Fruit fly (Drosophila melanogaster): ENCODE measurements around the gene Cog8.

Cog8 gene

DNA sequence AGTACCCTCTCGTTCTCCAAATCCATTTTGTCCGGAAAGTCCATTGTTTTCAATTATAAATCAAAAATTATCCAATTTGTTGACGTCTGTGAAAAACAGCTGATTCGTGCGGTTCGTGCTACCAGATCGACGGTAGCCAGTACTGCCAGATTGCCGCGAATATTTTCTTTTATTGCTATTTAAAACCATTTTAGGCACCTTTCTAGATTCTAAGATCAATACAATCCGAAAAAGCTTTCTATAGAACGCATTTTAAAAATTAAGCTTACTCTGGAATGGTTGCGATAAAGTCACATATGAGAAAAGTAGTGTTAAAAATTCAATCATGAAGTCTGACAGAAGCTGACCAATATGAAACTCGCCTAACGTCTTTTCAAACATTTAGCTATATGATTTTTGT is at the start of gene Cog8:
TSS of gene Cog8 (minus strand) at position 110 of the 400 bp plus-strand sequence.
- TF ChIP-seq noc (tag; optimal IDR thresholded peaks at IDR 0.05) = no peak

DNA sequence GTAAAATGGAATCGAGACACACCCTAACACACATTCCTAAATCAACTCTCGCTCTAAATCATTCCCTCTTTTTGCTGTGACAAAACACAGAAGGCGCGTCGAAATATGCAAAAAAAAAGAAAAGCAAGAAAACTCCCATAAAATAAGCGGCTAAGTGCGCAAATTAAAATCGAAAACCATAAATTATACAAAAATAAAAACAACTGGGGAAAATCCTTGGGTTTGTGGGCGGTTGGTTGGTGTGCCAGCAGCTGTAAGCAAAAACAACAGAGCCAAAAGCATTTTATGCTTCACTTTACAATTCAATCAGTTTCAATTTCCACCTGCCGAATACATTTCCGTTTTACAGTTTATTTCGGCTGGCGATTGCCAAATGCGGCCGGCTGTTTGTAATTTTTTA is 37.1 kb upstream of the Cog8 start, which contains the start of gene CG43438:
TSS of gene CG43438 (plus strand) at position 301 of the 400 bp plus-strand sequence.
- no peak for TF ChIP-seq noc (tag; optimal IDR thresholded peaks at IDR 0.05)

DNA sequence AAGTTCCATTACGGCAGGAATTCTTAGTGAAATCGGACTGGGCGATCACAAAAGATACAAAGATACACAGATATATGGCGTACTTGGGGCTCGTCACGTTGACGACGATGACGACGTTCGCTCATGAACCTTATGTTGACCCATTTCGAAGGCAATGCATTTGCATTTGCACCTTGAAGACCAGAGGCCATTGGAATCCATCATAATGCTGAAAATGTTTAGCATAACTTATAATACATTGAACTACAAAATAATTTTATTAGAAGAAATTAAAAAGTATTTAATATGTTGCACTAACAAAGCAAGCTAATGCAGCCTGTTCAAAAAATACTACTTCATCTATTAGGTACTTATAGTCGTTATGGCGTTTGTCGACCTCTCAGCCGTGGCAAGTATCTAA is 32.8 kb upstream of the Cog8 start, which contains the start of gene CG34162:
TSS of gene CG34162 (plus strand) at position 301 of the 400 bp plus-strand sequence.
- no peak for TF ChIP-seq noc (tag; optimal IDR thresholded peaks at IDR 0.05)

DNA sequence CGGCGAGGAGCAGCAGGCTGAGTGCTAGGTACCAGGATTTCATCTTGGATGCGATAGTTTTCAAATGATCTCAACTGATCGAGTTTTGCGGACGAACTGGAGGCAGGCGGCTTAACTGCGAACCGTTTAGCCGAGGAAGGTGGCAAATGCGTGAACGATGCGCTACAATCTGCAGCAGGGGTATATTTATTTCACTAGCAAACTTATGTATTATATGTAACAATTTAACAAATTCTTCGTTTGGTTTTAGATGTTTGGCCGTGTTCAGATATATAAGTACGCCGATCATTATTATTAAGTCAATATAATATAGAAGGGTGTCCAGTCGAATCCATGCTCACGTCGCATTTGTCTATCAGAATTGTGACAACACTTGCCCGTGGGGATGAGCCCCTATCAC is 32.2 kb upstream of the Cog8 start, which contains the start of gene CG31706:
TSS of gene CG31706 (minus strand) at position 101 of the 400 bp plus-strand sequence.
- no peak for TF ChIP-seq noc (tag; optimal IDR thresholded peaks at IDR 0.05)

DNA sequence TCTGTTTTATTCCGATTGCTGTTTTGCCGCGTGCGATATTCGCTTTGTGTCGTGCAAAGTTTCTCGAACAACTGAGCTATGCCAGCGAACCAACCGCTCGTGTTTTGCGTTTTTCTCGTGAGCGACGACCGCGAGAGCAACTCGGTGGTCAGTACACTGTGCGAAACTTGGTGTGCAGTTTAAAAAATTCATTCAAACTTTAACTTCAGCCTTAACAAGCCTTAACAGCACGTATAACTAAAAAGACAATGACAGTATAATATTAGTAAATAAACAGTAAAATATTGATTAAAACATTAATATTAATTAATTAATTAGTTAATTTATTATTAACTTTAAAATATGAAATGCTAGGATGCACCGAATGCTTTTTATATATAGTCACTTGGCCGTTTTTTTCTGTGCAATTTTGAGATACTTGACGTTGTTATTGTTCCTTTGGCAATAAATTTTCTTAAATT is 29.4 kb upstream of the Cog8 start, which contains the start of gene CG31705:
TSS of gene CG31705 (minus strand) at position 77 of the 461 bp plus-strand sequence.
- TF ChIP-seq noc (tag; optimal IDR thresholded peaks at IDR 0.05) = peak; percentile 87

DNA sequence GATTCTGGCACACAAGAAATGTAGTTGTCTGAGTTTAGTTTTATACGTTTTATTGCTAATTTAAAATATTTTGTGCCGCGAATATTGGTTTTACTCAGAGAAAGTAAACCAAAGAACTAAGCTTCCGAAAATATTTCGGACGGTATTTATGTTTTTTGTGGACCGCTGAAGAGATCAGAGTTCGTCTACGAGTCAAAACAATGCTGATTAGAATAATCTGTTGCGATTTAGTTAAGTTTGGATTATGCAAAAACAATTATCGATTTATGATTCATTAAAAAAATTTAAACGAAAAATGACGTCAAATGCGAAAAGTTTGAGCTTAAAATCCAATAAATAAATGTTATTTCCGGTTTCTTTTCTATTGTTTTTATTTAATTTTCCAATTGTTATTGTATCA is 23.9 kb upstream of the Cog8 start, which contains the start of gene CG43153:
TSS of gene CG43153 (minus strand) at position 101 of the 400 bp plus-strand sequence.
- TF ChIP-seq noc (tag; optimal IDR thresholded peaks at IDR 0.05) = no peak

DNA sequence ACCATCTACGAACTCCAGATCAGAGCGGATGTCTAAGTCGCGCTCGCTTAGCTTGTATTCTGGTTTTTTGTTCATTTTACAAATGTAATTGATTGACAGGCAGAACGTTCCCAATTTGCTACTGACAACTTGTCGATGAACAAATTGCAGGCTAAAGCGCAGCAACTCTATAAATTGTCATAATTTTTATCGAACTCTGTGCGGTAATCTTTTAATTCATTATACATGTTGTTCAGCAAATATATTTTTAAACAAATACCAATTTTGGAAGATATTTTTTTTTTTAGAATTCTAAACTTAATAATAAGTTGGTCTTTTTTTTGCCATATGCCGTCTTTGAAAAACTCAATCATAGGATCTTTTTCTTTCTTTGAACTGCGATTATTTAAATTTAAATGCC is 22.4 kb upstream of the Cog8 start, which contains the start of gene CG14930:
TSS of gene CG14930 (minus strand) at position 101 of the 400 bp plus-strand sequence.
- no peak for TF ChIP-seq noc (tag; optimal IDR thresholded peaks at IDR 0.05)

DNA sequence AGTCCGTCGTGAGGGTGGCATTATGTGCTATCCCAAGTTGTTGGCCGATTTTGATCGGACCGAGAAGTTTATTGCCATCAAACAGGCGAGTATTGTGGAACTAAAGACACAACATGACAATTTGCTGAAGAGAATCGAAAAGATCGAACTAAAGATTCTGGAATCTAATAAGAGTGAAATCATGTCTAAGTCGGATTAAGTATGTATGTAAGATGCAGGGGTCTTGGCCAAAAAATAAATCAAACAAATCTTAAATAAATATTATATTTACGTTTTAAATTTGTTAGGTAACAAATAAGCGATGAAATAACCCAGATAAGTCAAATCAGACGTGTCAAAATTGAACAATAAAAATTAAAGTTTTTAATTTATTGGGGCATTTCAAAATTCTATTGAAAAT is 20.8 kb upstream of the Cog8 start, which contains the start of gene CG14929:
TSS of gene CG14929 (plus strand) at position 301 of the 400 bp plus-strand sequence.
- TF ChIP-seq noc (tag; optimal IDR thresholded peaks at IDR 0.05) = no peak

DNA sequence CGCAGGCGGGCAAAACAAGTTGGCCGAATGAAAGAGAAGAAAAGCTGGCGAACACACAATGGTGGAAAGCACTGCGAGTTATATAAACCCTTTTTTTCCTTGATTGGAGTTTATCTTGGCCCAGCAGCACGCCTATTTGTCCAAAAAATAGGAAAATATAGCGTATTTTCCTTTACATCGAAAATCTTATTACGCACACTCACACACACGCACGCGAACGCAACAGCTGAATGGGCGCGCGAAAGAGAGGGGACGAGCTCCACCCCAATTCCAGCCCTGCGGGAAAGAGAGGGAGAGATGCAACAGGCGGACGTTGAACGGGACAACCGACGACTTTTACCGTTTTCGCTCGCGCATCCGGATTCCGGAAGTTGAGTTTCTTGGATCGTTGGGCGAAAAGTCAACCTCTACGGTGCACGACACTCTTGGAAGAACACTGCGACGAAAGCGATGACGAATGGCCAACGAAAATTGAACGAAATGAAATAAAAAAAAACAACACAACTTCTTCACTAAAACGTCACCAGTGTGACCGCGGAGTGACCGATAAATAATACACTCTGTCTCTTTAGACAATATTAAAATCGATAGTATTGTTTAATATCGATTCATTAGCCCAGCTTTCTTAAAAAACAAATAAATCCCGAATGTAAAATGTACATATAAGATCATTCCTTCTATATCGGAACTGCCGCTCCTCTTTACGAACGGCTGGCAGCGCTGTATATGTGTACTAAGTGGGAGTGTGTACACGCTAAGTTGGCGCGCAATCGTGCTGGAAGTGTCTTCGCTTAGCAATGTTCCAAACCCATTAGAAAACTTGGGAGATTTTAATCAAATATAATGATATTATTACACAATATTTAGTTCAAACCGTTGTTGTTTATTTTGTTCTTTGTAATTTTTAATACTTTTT is 18.0 kb upstream of the Cog8 start, which contains the start of the genes Dlg5 and CG4970:
TSS of gene Dlg5 (minus strand) at position 556 of the 916 bp plus-strand sequence.
TSS of gene CG4970 (plus strand) at position 866 of the 916 bp plus-strand sequence.
- no peak for TF ChIP-seq noc (tag; optimal IDR thresholded peaks at IDR 0.05)

DNA sequence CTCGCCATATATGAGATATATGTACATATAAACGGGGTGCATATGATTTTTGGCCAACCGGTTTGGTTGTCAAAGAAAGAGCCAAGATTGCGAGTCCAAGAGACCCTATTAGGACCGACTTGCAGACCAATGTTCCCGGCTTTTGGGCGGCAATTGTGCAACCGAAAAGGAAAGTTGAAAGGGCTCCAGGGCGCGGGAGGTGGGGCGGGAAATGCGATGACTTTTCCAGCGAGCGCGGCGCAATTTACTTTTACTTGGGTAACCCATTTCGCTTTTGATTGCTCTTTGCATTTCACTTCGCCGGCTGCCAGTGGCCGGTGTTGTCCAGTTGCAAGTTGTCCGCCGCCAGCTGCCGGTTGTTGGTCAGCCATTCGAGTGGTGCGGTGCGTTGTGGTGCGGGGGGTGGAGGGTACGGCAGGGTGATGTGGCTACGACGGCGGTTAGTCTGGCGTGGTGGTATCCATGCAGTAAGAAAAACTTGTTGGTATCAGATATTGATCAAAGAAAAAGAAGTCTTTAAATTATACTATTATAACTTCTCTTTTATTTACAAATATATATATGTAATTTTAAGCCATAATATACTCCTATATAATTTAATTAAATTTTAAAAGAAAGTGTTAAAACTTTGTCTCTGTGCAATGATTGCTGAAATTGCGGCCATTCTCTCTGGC is 6.3 kb upstream of the Cog8 start:
- no peak for TF ChIP-seq noc (tag; optimal IDR thresholded peaks at IDR 0.05)

DNA sequence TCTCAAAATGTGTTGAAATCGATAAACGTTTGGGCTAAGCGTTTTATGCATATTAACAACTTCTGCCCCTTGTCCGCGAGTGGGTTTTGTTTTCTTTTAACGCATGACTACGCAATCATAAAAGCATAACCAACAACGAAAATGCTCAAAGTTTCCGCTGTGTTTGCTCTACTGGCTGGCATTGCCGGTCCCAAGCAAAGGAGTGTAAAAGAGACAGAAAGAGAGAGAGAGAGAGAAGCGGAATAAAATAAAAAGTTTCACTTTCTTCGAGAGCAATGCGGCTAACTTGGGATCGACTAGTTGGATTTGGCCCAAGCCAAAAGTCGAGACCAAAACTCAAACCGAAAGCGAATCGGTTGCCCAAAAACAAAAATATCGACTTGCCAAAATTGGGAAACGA is 4.0 kb upstream of the Cog8 start:
- no peak for TF ChIP-seq noc (tag; optimal IDR thresholded peaks at IDR 0.05)

DNA sequence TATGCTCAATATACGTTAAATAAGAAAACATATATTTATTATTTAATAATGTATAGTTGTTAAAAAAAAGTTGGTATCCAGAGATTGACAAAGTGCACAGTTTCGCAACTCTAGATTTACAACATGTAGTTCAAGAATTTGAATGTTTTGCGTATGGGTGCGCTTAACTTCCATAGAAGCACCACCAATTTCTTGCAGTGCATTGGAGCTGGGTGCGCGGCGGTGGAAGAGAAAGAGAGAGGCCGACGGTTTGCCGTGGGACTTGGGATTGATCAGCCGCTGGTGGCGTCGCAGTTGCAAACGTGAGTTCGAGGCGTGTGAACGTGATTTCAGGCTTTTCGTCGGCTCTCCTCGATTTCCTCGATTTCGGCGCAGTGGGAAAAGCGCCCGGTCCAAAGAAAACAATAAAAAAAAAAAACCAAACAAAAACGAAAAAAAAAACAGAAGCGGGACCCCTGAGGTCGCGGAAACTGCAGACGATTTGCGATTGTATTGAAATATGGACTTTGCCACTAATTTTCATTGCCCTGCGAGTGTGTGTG is 2.8 kb upstream of the Cog8 start, which contains the start of gene spz4:
TSS of gene spz4 (plus strand) at position 289 of the 542 bp plus-strand sequence.
- TF ChIP-seq noc (tag; optimal IDR thresholded peaks at IDR 0.05) = no peak

DNA sequence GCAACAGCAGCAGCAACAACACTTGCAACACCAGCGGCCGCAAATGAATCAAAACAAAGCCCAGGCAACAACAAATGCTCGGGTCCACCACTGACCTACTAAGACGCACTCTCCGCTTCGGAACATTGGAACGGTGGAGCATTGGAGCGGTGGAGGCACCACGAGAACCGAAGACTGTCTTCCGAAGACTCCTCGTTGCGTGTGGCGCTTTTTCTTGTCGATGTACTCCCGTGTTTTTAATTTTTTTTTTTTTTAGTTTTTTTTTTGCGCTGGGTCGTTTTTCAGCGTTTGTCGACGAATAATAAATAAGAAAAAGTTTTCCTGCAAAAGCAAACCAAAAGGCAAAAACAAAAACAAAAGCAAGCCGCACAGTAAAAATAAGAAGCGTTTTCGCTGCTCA is 1.9 kb upstream of the Cog8 start:
- no peak for TF ChIP-seq noc (tag; optimal IDR thresholded peaks at IDR 0.05)

DNA sequence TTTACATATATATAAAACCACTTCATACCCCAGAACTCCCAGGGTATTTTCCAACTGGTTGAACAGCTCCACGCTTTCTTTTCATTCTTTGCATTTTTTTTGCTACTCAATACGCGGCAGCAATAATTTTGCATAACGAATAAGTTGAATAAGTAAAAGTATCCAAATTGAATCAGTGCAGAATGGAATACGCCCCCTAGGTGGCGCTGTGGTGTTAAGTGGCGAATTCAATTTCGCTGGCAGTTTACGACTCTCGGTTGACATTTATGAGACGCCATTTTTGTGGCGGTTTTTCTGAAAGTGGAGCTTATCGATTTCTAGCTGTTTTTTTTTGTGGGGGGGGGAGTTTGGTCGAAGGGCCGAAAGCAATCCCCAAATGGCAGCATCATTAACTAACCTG is 4.8 kb downstream of the Cog8 start:
- no peak for TF ChIP-seq noc (tag; optimal IDR thresholded peaks at IDR 0.05)

DNA sequence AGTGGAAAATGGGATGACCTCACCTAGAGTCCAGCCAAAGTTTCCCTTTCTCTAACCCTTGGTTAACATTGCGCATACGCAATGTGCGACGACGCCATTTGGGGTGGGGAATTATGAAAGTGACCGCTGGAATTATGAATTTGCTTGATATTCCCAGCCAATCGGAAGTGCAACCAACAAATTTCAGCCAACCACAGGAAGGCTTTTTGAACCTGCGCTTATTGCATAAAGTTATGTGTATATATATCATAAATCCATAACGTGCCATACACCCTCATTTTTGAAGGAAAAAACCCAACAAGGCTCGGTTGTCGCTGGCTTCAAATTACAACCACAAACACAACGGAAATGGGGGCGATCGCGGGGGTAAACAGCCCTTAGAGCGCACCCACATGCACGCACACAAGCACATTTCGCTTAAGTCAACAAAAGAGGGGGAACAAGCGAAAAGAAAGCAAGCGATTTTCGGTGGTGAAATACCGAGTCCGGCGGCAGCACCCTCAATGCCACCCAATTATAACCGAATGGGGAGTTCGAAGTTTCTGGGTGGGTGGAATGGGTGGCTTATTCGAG is 10.2 kb downstream of the Cog8 start:
- TF ChIP-seq noc (tag; optimal IDR thresholded peaks at IDR 0.05) = no peak

Data from whole organism, larva.